Fruit fly (Drosophila melanogaster) Kc167 (cell line): ENCODE results near the gene CG43915.

Experiments
- Myc ChIP-seq: fragments of >200 bp; optimal IDR thresholded peaks from 2 replicates; lab custom pipeline; 2017; ENCODE audit warnings: missing external identifiers
- insv ChIP-seq: fragments of >200 bp; optimal IDR thresholded peaks from 3 replicates; lab custom pipeline; 2018; ENCODE audit warnings: missing external identifiers

DNA sequence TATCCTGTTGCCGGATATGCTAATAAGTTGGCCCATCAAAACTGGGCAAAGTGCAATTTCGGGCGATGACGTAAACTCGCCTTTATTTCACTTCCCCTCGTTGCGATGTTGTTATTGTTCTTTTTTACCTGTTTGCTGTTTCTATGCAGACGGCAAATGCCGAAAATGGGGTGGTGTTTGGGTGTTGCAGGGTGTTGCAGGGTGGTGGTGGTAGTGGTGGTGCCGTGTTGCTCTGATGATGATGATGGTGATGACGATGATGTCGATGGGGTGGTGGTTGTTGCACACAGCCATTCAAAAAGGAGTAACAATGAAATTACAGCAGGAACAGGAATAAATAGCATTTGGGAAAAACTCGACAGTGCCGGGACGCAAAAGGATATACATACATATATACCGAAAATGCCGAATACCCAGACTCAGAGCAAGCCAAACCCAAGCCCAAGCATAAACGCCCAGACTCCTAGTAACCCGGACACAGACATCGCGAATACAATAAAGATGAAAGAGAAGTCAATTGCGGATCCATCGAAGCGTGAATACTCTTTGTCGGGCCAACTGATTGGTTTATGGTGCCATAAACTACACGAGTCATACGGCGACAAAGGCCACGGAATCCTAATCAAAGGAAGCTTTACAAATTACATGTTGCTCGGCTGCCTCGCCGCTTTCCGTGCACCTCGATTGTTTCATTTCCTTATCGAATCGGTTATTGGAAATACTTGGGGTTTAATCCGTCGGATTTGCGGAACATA lies 6.2 kb downstream of the CG43915 start:
- TF ChIP-seq Myc (no peak), insv (lab: Kevin White, UChicago) (no peak)
